Worm (Caenorhabditis elegans) whole organism, early embryonic: ENCODE results near the gene wdr-37.

Experiments
- B0310.2 ChIP-seq: sonication (generic microtip); optimal IDR thresholded peaks from 2 replicates; lab custom pipeline; 2016; ENCODE audit warnings: mild to moderate bottlenecking, missing genetic modification characterization, missing compliant biosample characterization
- F13C5.2 ChIP-seq: sonication (generic microtip); optimal IDR thresholded peaks from 2 replicates; lab custom pipeline; 2017; ENCODE audit warnings: mild to moderate bottlenecking, missing genetic modification characterization, inconsistent platforms, missing compliant biosample characterization
- aly-1 ChIP-seq: sonication (generic microtip); optimal IDR thresholded peaks from 2 replicates; lab custom pipeline; 2016; ENCODE audit warnings: missing genetic modification characterization, missing compliant biosample characterization
- ama-1 ChIP-seq: fragments of 150-350 bp; optimal IDR thresholded peaks from 2 replicates; lab custom pipeline; 2014
- ceh-13 ChIP-seq: fragments of 200-800 bp; sonication (Bioruptor generic); optimal IDR thresholded peaks from 2 replicates; lab custom pipeline; 2018; ENCODE audit warnings: mild to moderate bottlenecking, missing genetic modification characterization, missing compliant biosample characterization
- ceh-36 ChIP-seq: sonication (generic microtip); optimal IDR thresholded peaks from 2 replicates; lab custom pipeline; 2016; ENCODE audit warnings: missing genetic modification characterization, inconsistent platforms, missing compliant biosample characterization
- ets-7 ChIP-seq: sonication (generic microtip); optimal IDR thresholded peaks from 2 replicates; lab custom pipeline; 2016; ENCODE audit warnings: missing genotype, missing genetic modification characterization, missing compliant biosample characterization
- flt-1 ChIP-seq: fragments of 200-800 bp; sonication (Bioruptor generic); IDR thresholded peaks from 2 replicates; pipeline ENCODE4 v1.3.6; 2022; ENCODE audit warnings: missing genetic modification characterization, missing compliant biosample characterization
- hmbx-1 ChIP-seq: sonication (generic microtip); optimal IDR thresholded peaks from 2 replicates; lab custom pipeline; 2016; ENCODE audit warnings: mild to moderate bottlenecking, missing genetic modification characterization, missing compliant biosample characterization
- hmg-4 ChIP-seq: fragments of 200-800 bp; sonication (Bioruptor generic); optimal IDR thresholded peaks from 2 replicates; lab custom pipeline; 2018; ENCODE audit warnings: mild to moderate bottlenecking, missing genetic modification characterization, missing compliant biosample characterization
- hnd-1 ChIP-seq: sonication (generic microtip); optimal IDR thresholded peaks from 2 replicates; lab custom pipeline; 2016; ENCODE audit warnings: missing genetic modification characterization, missing compliant biosample characterization
- pes-1 ChIP-seq: fragments of 200-800 bp; sonication (Bioruptor generic); IDR thresholded peaks from 2 replicates; pipeline ENCODE4 v1.3.6; 2022; ENCODE audit warnings: missing genetic modification reagents, missing genetic modification characterization, missing compliant biosample characterization
- scrt-1 ChIP-seq: fragments of 200-800 bp; sonication (Bioruptor generic); IDR thresholded peaks from 2 replicates; pipeline ENCODE4 v1.3.6; 2022; ENCODE audit warnings: missing genetic modification characterization, missing compliant biosample characterization
- sea-1 ChIP-seq: fragments of 200-800 bp; sonication (Bioruptor generic); conservative IDR thresholded peaks from 2 replicates; pipeline ENCODE4 v1.3.6; 2022; ENCODE audit warnings: missing genetic modification characterization, missing compliant biosample characterization
- tbx-11 ChIP-seq: fragments of 200-800 bp; sonication (Bioruptor generic); IDR thresholded peaks from 2 replicates; pipeline ENCODE4 v1.3.6; 2022; ENCODE audit warnings: missing genetic modification characterization, missing compliant biosample characterization
- tbx-37 ChIP-seq: fragments of 200-800 bp; sonication (Bioruptor generic); conservative IDR thresholded peaks from 2 replicates; pipeline ENCODE4 v1.3.6; 2022; ENCODE audit warnings: missing genetic modification reagents, missing genetic modification characterization, missing compliant biosample characterization
- tra-4 ChIP-seq: sonication (generic microtip); optimal IDR thresholded peaks from 2 replicates; lab custom pipeline; 2017; ENCODE audit warnings: missing genetic modification characterization, missing compliant biosample characterization

wdr-37 gene

DNA sequence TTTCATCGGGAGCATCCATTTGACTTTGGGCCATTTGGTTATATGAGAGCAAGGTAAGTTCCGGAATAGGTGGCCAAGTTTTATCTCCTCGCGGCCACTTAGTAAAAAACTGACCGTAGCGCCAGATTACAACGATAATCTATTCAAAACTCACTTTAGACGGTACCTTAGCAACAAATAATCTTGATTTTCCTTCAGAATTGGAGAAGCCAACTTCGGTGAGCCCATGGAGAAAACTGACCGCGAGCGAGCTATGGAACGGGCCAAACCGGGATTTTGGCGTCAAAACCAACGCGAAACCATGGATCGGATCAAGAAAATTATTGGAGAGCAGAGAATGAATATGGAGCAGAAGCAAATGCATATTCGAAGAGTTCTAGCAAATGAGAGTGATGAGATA, 14.1 kb downstream of the wdr-37 start:
- no peak for TF ChIP-seq hnd-1 (tag; lab: Kevin White, UChicago)
- TF ChIP-seq tbx-11: no peak
- TF ChIP-seq ama-1: no peak
- no peak for TF ChIP-seq sea-1 (GFP tag; lab: Robert Waterston, UW)
- TF ChIP-seq tra-4 (tag; lab: Kevin White, UChicago): no peak
- no peak for TF ChIP-seq hmg-4 (GFP tag; lab: Kevin White, UChicago)
- TF ChIP-seq ceh-36 (tag; lab: Kevin White, UChicago): no peak
- TF ChIP-seq ets-7 (tag; lab: Kevin White, UChicago): no peak
- TF ChIP-seq ceh-13 (GFP tag; lab: Kevin White, UChicago): no peak
- no peak for TF ChIP-seq B0310.2 (tag; lab: Kevin White, UChicago)
- TF ChIP-seq scrt-1: no peak
- no peak for TF ChIP-seq pes-1 (GFP tag; lab: Robert Waterston, UW)
- TF ChIP-seq flt-1 (GFP tag; lab: Robert Waterston, UW): no peak
- TF ChIP-seq tbx-37 (GFP tag; lab: Robert Waterston, UW): no peak
- TF ChIP-seq F13C5.2 (tag; lab: Kevin White, UChicago): no peak
- no peak for TF ChIP-seq hmbx-1
- TF ChIP-seq aly-1: no peak

DNA sequence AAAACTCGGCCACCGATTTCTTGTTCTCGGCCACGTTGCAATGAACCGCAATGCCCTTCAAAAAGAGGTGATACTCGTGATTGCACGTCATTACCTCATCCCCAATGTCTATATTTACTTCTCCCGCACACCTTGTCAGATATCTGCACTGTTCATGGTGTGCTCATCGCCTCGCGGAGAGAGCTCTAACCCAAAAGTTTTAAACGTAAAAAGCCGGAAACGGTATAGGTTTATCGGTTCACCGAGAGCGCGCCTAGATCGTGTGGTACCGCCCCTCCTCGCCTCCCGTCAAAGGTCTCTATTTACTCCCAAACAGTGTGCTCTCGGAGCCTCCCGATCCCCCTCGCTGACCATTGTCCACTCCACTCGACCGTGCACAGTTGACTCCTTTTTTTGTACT, 15.2 kb downstream of the wdr-37 start, which contains the start of gene F56D2.3:
F56D2.3 (plus strand) TSS at position 301 of the 400 bp plus-strand sequence.
- TF ChIP-seq hmg-4 (GFP tag; lab: Kevin White, UChicago) (no peak), ama-1 (no peak)

- TF ChIP-seq tbx-37 (GFP tag; lab: Robert Waterston, UW) (no peak), hmg-4 (GFP tag; lab: Kevin White, UChicago) (no peak), F13C5.2 (tag; lab: Kevin White, UChicago) (no peak), ceh-13 (GFP tag; lab: Kevin White, UChicago) (no peak), ets-7 (tag; lab: Kevin White, UChicago) (no peak), sea-1 (GFP tag; lab: Robert Waterston, UW) (no peak), scrt-1 (no peak), hnd-1 (tag; lab: Kevin White, UChicago) (no peak), aly-1 (no peak), flt-1 (GFP tag; lab: Robert Waterston, UW) (no peak), tbx-11 (no peak), hmbx-1 (no peak), B0310.2 (tag; lab: Kevin White, UChicago) (no peak)
These were observed 17.1 kb downstream of the wdr-37 start, which contains the start of the genes F56D2.8 and uev-2 for ce11 chrIII:5582766-5583165. F56D2.8 (minus strand) TSS chrIII:5582866. uev-2 (plus strand) TSS chrIII:5583125.

DNA sequence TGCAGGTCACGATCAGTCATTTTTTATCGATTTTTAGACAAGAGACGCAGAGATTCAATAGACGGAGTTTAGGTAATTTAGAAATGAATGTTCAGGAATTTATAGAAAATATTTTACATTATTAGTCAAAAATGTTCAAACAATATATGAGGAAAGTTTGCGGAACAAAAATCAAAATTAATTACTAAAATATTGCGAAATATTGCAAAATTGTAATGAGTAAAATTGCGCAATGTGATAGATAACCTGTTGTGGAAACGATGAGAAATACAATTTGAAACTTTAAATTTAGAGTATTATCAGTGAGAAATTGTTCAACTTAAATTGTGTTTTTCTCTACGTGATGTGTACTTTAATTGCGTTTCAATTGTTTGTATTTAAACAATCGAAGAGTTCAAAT, 18.8 kb downstream of the wdr-37 start, which contains the start of gene F56D2.5:
F56D2.5 (minus strand) TSS at position 371 of the 400 bp plus-strand sequence.
- no peak for TF ChIP-seq B0310.2 (tag; lab: Kevin White, UChicago)
- no peak for TF ChIP-seq ets-7 (tag; lab: Kevin White, UChicago)
- no peak for TF ChIP-seq pes-1 (GFP tag; lab: Robert Waterston, UW)
- no peak for TF ChIP-seq hmbx-1
- no peak for TF ChIP-seq ceh-13 (GFP tag; lab: Kevin White, UChicago)
- TF ChIP-seq tra-4 (tag; lab: Kevin White, UChicago): no peak
- no peak for TF ChIP-seq sea-1 (GFP tag; lab: Robert Waterston, UW)
- no peak for TF ChIP-seq hnd-1 (tag; lab: Kevin White, UChicago)
- TF ChIP-seq aly-1: no peak
- TF ChIP-seq F13C5.2 (tag; lab: Kevin White, UChicago): no peak

DNA sequence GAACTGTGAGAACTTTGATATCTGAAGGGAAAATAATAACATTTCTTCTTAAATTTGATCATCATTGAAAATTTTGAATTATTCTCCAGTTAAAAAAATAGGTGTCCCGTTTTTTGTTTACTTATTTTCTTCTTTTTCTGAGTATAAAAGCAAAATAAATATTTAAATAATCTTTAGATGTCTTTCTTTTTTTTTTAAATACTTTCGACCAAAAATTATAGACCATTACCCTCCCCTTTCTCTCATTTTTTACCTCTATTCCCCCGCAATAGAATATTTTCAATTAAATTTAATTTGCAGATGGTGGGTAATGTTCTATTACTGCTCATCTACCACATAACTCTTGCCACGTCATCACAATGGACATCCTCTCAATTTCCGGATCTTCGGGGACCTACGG, 26.2 kb downstream of the wdr-37 start, which contains the start of gene molo-1:
molo-1 (plus strand) TSS at position 301 of the 400 bp plus-strand sequence.
- TF ChIP-seq scrt-1: no peak
- no peak for TF ChIP-seq flt-1 (GFP tag; lab: Robert Waterston, UW)
- TF ChIP-seq ama-1: no peak
- TF ChIP-seq B0310.2 (tag; lab: Kevin White, UChicago): no peak
- TF ChIP-seq hmbx-1: no peak
- no peak for TF ChIP-seq aly-1
- TF ChIP-seq tra-4 (tag; lab: Kevin White, UChicago): no peak
- no peak for TF ChIP-seq tbx-37 (GFP tag; lab: Robert Waterston, UW)
- TF ChIP-seq hmg-4 (GFP tag; lab: Kevin White, UChicago): no peak

ce11 chrIII:5572806-5573205, 27.1 kb downstream of the wdr-37 start:
- TF ChIP-seq B0310.2 (tag; lab: Kevin White, UChicago): no peak
- TF ChIP-seq tra-4 (tag; lab: Kevin White, UChicago): no peak
- no peak for TF ChIP-seq ceh-13 (GFP tag; lab: Kevin White, UChicago)
- TF ChIP-seq tbx-11: no peak
- no peak for TF ChIP-seq ets-7 (tag; lab: Kevin White, UChicago)
- TF ChIP-seq hmbx-1: no peak
- TF ChIP-seq pes-1 (GFP tag; lab: Robert Waterston, UW): no peak
- no peak for TF ChIP-seq sea-1 (GFP tag; lab: Robert Waterston, UW)
- TF ChIP-seq tbx-37 (GFP tag; lab: Robert Waterston, UW): no peak
- TF ChIP-seq ama-1: no peak

DNA sequence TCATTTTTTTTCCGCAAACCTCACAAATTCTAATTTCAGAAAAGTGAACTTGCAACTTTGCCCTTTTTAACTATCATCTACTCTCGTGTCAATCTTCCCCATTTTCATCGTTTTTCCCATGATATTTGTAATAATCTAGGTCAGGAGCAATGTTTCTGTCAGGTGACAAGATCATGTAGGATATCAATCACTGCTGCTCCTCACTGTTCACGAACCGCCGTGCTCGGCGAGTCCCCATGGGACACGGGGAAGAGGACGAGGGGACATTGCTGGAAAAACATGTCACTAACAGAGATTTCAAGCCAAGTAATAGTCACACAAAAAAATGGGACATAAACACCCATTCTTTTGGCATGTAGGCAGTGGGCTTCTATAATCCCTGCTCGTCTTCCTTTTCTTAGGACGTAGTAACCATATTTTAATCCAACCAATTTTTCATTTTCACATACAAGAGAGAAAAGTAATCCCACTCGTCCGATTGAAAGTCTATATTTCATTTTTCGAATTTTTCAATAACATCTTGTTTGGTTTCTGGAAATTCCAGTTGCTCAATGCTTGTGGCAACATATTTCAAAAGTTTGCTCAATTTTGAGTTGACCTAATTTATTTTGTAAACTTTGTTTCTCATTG, 28.9 kb downstream of the wdr-37 start:
- TF ChIP-seq F13C5.2 (tag; lab: Kevin White, UChicago) (no peak), hnd-1 (tag; lab: Kevin White, UChicago) (no peak), ceh-36 (tag; lab: Kevin White, UChicago) (no peak), hmbx-1 (no peak), ceh-13 (GFP tag; lab: Kevin White, UChicago) (no peak), flt-1 (GFP tag; lab: Robert Waterston, UW) (no peak), hmg-4 (GFP tag; lab: Kevin White, UChicago) (no peak), scrt-1 (no peak)
